Worm (Caenorhabditis elegans) whole organism, L2 larva: ENCODE results near the gene F08F8.7.

Experiments used
- ceh-82 ChIP-seq: fragments of 150-350 bp; optimal IDR thresholded peaks from 2 replicates; lab custom pipeline; 2014; ENCODE audit warnings: missing biosample characterization, missing genetic modification characterization
- egl-27 ChIP-seq: sonication (generic microtip); optimal IDR thresholded peaks from 3 replicates; lab custom pipeline; 2017; ENCODE audit warnings: missing biosample characterization, missing genetic modification reagents, missing genetic modification characterization
- mab-5 ChIP-seq: fragments of 150-350 bp; optimal IDR thresholded peaks from 2 replicates; lab custom pipeline; 2014; ENCODE audit warnings: missing biosample characterization, missing genetic modification characterization
- nhr-11 ChIP-seq: fragments of 150-350 bp; optimal IDR thresholded peaks from 2 replicates; lab custom pipeline; 2014; ENCODE audit warnings: missing biosample characterization, missing genetic modification characterization
- sma-3 ChIP-seq: sonication (generic microtip); optimal IDR thresholded peaks from 2 replicates; lab custom pipeline; 2016; ENCODE audit warnings: missing genetic modification reagents, missing genetic modification characterization, missing compliant biosample characterization
- ztf-11 ChIP-seq: sonication (generic microtip); optimal IDR thresholded peaks from 2 replicates; lab custom pipeline; 2017; ENCODE audit warnings: missing biosample characterization, missing genetic modification characterization

- TF ChIP-seq egl-27 = no peak
- no peak for TF ChIP-seq sma-3 (GFP tag; lab: Kevin White, UChicago)
- no peak for TF ChIP-seq mab-5 (tag; lab: Kevin White, UChicago)
- TF ChIP-seq ztf-11 (tag; lab: Kevin White, UChicago) = no peak
- no peak for TF ChIP-seq nhr-11 (tag; lab: Kevin White, UChicago)
- no peak for TF ChIP-seq ceh-82 (tag; lab: Kevin White, UChicago)
Observed at ce11 chrIII:7338009-7338408, 8.9 kb downstream of the F08F8.7 start.
